Fruit fly (Drosophila melanogaster) whole organism, embryonic: ENCODE measurements around the gene CG32459.

Experiments used
- Abd-B ChIP-seq: fragments of 200-800 bp; sonication (Bioruptor generic); optimal IDR thresholded peaks from 2 replicates; lab custom pipeline; 2018; ENCODE audit warnings: missing biosample characterization, mild to moderate bottlenecking, missing genetic modification characterization, moderate library complexity
- Ada2b ChIP-seq: fragments of 200-800 bp; sonication (Bioruptor generic); IDR thresholded peaks from 2 replicates; pipeline ENCODE4 v1.3.6; 2022; ENCODE audit warnings: missing biosample characterization, missing genetic modification characterization
- Antp ChIP-seq: fragments of 200-800 bp; sonication (Bioruptor generic); optimal IDR thresholded peaks from 3 replicates; lab custom pipeline; 2016; ENCODE audit warnings: missing biosample characterization, missing genetic modification characterization
- Asciz ChIP-seq: fragments of 200-800 bp; sonication (Bioruptor generic); optimal IDR thresholded peaks from 2 replicates; lab custom pipeline; 2017; ENCODE audit warnings: missing biosample characterization, mild to moderate bottlenecking, missing genetic modification characterization, missing genetic modification reagents
- B-H1 ChIP-seq: fragments of 200-800 bp; sonication (Bioruptor generic); IDR thresholded peaks from 3 replicates; pipeline ENCODE4 v1.3.6; 2022; ENCODE audit warnings: missing biosample characterization, missing genetic modification characterization
- Bgb ChIP-seq: fragments of 200-800 bp; sonication (Bioruptor generic); IDR thresholded peaks from 2 replicates; pipeline ENCODE4 v1.3.6; 2022; ENCODE audit warnings: missing biosample characterization, missing genetic modification characterization; ENCODE audit not compliant: partially characterized antibody
- CG12155 ChIP-seq: fragments of 200-800 bp; sonication (Bioruptor generic); optimal IDR thresholded peaks from 3 replicates; lab custom pipeline; 2016; ENCODE audit warnings: missing biosample characterization, missing genetic modification characterization
- CG13894 ChIP-seq: fragments of 200-800 bp; sonication (Bioruptor generic); optimal IDR thresholded peaks from 3 replicates; lab custom pipeline; 2018; ENCODE audit warnings: missing biosample characterization, mild to moderate bottlenecking, missing genetic modification characterization, moderate library complexity
- CG14710 ChIP-seq: fragments of 200-800 bp; sonication (Bioruptor generic); optimal IDR thresholded peaks from 3 replicates; lab custom pipeline; 2019; ENCODE audit warnings: missing biosample characterization, mild to moderate bottlenecking, missing genetic modification characterization, moderate library complexity
- CG15011 ChIP-seq: fragments of 200-800 bp; sonication (Bioruptor generic); optimal IDR thresholded peaks from 3 replicates; lab custom pipeline; 2018; ENCODE audit warnings: missing biosample characterization, mild to moderate bottlenecking, missing genetic modification characterization
- CG1603 ChIP-seq: fragments of 200-800 bp; sonication (Bioruptor generic); optimal IDR thresholded peaks from 2 replicates; lab custom pipeline; 2019; ENCODE audit warnings: missing biosample characterization, mild to moderate bottlenecking, missing genetic modification characterization, moderate library complexity
- CG2889 ChIP-seq: fragments of 200-800 bp; sonication (Bioruptor generic); IDR thresholded peaks from 3 replicates; pipeline ENCODE4 v1.3.6; 2022; ENCODE audit warnings: missing biosample characterization, missing genetic modification characterization
- CG32767 ChIP-seq: fragments of 200-800 bp; sonication (Bioruptor generic); IDR thresholded peaks from 2 replicates; pipeline ENCODE4 v1.3.6; 2022; ENCODE audit warnings: missing biosample characterization, missing genetic modification characterization
- CG33213 ChIP-seq: fragments of 200-800 bp; sonication (Bioruptor generic); optimal IDR thresholded peaks from 3 replicates; lab custom pipeline; 2016; ENCODE audit warnings: missing biosample characterization, missing genetic modification characterization
- CG33557 ChIP-seq: fragments of 200-800 bp; sonication (Bioruptor generic); optimal IDR thresholded peaks from 2 replicates; lab custom pipeline; 2019; ENCODE audit warnings: missing biosample characterization, mild to moderate bottlenecking, missing genetic modification characterization, moderate library complexity
- CG34224 ChIP-seq: fragments of 200-800 bp; sonication (Bioruptor generic); IDR thresholded peaks from 3 replicates; pipeline ENCODE4 v1.3.6; 2022; ENCODE audit warnings: missing biosample characterization, missing genetic modification characterization; ENCODE audit not compliant: partially characterized antibody
- CG34376 ChIP-seq: fragments of 200-800 bp; sonication (Bioruptor generic); optimal IDR thresholded peaks from 2 replicates; lab custom pipeline; 2018; ENCODE audit warnings: missing biosample characterization, mild to moderate bottlenecking, missing genetic modification characterization
- CG6791 ChIP-seq: fragments of 200-800 bp; sonication (Bioruptor generic); IDR thresholded peaks from 3 replicates; pipeline ENCODE4 v1.3.6; 2022; ENCODE audit warnings: missing biosample characterization, missing genetic modification characterization; ENCODE audit not compliant: partially characterized antibody
- CG7786 ChIP-seq: fragments of 200-800 bp; sonication (Bioruptor generic); optimal IDR thresholded peaks from 2 replicates; lab custom pipeline; 2016; ENCODE audit warnings: missing biosample characterization, missing genetic modification characterization
- CG7839 ChIP-seq: fragments of 200-800 bp; sonication (Bioruptor generic); optimal IDR thresholded peaks from 3 replicates; lab custom pipeline; 2018; ENCODE audit warnings: missing biosample characterization, mild to moderate bottlenecking, missing genetic modification characterization, moderate library complexity
- CG9609 ChIP-seq: fragments of 200-800 bp; sonication (Bioruptor generic); optimal IDR thresholded peaks from 3 replicates; lab custom pipeline; 2016; ENCODE audit warnings: missing biosample characterization, missing genetic modification characterization
- Camta ChIP-seq: fragments of 200-800 bp; sonication (Bioruptor generic); optimal IDR thresholded peaks from 2 replicates; lab custom pipeline; 2016; ENCODE audit warnings: missing biosample characterization, missing genetic modification characterization
- CoRest ChIP-seq: fragments of 200-800 bp; sonication (Bioruptor generic); optimal IDR thresholded peaks from 3 replicates; lab custom pipeline; 2018; ENCODE audit warnings: missing biosample characterization, mild to moderate bottlenecking, missing genetic modification characterization, moderate library complexity
- Fer2 ChIP-seq: fragments of 200-800 bp; sonication (Bioruptor generic); optimal IDR thresholded peaks from 2 replicates; lab custom pipeline; 2018; ENCODE audit warnings: missing biosample characterization, mild to moderate bottlenecking, missing genetic modification characterization, moderate library complexity
- H15 ChIP-seq: fragments of 200-800 bp; sonication (Bioruptor generic); IDR thresholded peaks from 3 replicates; pipeline ENCODE4 v1.3.6; 2022; ENCODE audit warnings: missing biosample characterization, missing genetic modification characterization
- Mrtf ChIP-seq: fragments of 200-800 bp; sonication (Bioruptor generic); IDR thresholded peaks from 3 replicates; pipeline ENCODE4 v1.3.6; 2022; ENCODE audit warnings: missing biosample characterization, missing genetic modification characterization
- Neu2 ChIP-seq: fragments of 200-800 bp; sonication (Bioruptor generic); optimal IDR thresholded peaks from 3 replicates; lab custom pipeline; 2016; ENCODE audit warnings: missing biosample characterization, missing genetic modification characterization, borderline replicate concordance
- TFAM ChIP-seq: fragments of 200-800 bp; sonication (Bioruptor generic); optimal IDR thresholded peaks from 2 replicates; lab custom pipeline; 2017; ENCODE audit warnings: missing biosample characterization, missing genetic modification characterization, inconsistent platforms
- Taf1 ChIP-seq: fragments of 200-800 bp; sonication (Bioruptor generic); IDR thresholded peaks from 2 replicates; pipeline ENCODE4 v1.3.6; 2022; ENCODE audit warnings: missing biosample characterization, missing genetic modification characterization
- Tbp ChIP-seq: fragments of >200 bp; optimal IDR thresholded peaks from 2 replicates; lab custom pipeline; 2018; ENCODE audit warnings: missing biosample characterization, missing genetic modification characterization
- Vsx1 ChIP-seq: fragments of 200-800 bp; sonication (Bioruptor generic); optimal IDR thresholded peaks from 2 replicates; lab custom pipeline; 2017; ENCODE audit warnings: missing biosample characterization, mild to moderate bottlenecking, missing genetic modification characterization, missing genetic modification reagents
- YL-1 ChIP-seq: fragments of 200-800 bp; sonication (Bioruptor generic); optimal IDR thresholded peaks from 3 replicates; lab custom pipeline; 2017; ENCODE audit warnings: missing biosample characterization, mild to moderate bottlenecking, missing genetic modification characterization
- ato ChIP-seq: fragments of 200-800 bp; sonication (Bioruptor generic); IDR thresholded peaks from 2 replicates; pipeline ENCODE4 v1.3.6; 2022; ENCODE audit warnings: missing biosample characterization, missing genetic modification characterization; ENCODE audit not compliant: partially characterized antibody
- dmrt99B ChIP-seq: fragments of 200-800 bp; sonication (Bioruptor generic); optimal IDR thresholded peaks from 2 replicates; lab custom pipeline; 2018; ENCODE audit warnings: missing biosample characterization, mild to moderate bottlenecking, missing genetic modification characterization, moderate library complexity
- ems ChIP-seq: fragments of 200-800 bp; sonication (Bioruptor generic); optimal IDR thresholded peaks from 3 replicates; lab custom pipeline; 2016; ENCODE audit warnings: missing biosample characterization, missing genetic modification characterization
- fd3F ChIP-seq: fragments of 200-800 bp; sonication (Bioruptor generic); optimal IDR thresholded peaks from 2 replicates; lab custom pipeline; 2018; ENCODE audit warnings: missing biosample characterization, mild to moderate bottlenecking, missing genetic modification characterization, moderate library complexity
- fru ChIP-seq: fragments of >200 bp; optimal IDR thresholded peaks from 2 replicates; lab custom pipeline; 2017
- gcm2 ChIP-seq: fragments of 200-800 bp; sonication (Bioruptor generic); optimal IDR thresholded peaks from 2 replicates; lab custom pipeline; 2016; ENCODE audit warnings: missing biosample characterization, missing genetic modification characterization
- insv ChIP-seq, 2 experiments: fragments of 200-800 bp; sonication (Bioruptor generic); optimal IDR thresholded peaks; 3 replicates each; lab custom pipeline; 2016 to 2018; ENCODE audit warnings: missing biosample characterization in 2 of 2, missing genetic modification characterization in 2 of 2
- jing ChIP-seq: fragments of 200-800 bp; sonication (Bioruptor generic); optimal IDR thresholded peaks from 2 replicates; lab custom pipeline; 2018; ENCODE audit warnings: missing biosample characterization, mild to moderate bottlenecking, missing genetic modification characterization
- kay ChIP-seq: fragments of 200-800 bp; sonication (Bioruptor generic); optimal IDR thresholded peaks from 2 replicates; lab custom pipeline; 2016; ENCODE audit warnings: missing biosample characterization, missing genetic modification characterization
- org-1 ChIP-seq: fragments of 200-800 bp; sonication (Bioruptor generic); optimal IDR thresholded peaks from 2 replicates; lab custom pipeline; 2017; ENCODE audit warnings: missing biosample characterization, missing genetic modification characterization
- pfk ChIP-seq: fragments of 200-800 bp; sonication (Bioruptor generic); optimal IDR thresholded peaks from 2 replicates; lab custom pipeline; 2018; ENCODE audit warnings: missing biosample characterization, mild to moderate bottlenecking, missing genetic modification characterization, moderate library complexity
- run ChIP-seq: fragments of 200-800 bp; sonication (Bioruptor generic); optimal IDR thresholded peaks from 3 replicates; lab custom pipeline; 2018; ENCODE audit warnings: missing biosample characterization, mild to moderate bottlenecking, missing genetic modification characterization
- schlank ChIP-seq: fragments of 200-800 bp; sonication (Bioruptor generic); optimal IDR thresholded peaks from 2 replicates; lab custom pipeline; 2018; ENCODE audit warnings: missing biosample characterization, mild to moderate bottlenecking, missing genetic modification characterization
- seq ChIP-seq: fragments of 200-800 bp; sonication (Bioruptor generic); IDR thresholded peaks from 2 replicates; pipeline ENCODE4 v1.3.6; 2022; ENCODE audit warnings: missing biosample characterization, missing genetic modification characterization
- sisA ChIP-seq: fragments of 200-800 bp; sonication (Bioruptor generic); IDR thresholded peaks from 2 replicates; pipeline ENCODE4 v1.3.6; 2022; ENCODE audit warnings: missing biosample characterization, missing genetic modification characterization
- sna ChIP-seq: fragments of 200-800 bp; sonication (Bioruptor generic); IDR thresholded peaks from 2 replicates; pipeline ENCODE4 v1.3.6; 2022; ENCODE audit warnings: missing biosample characterization, missing genetic modification characterization; ENCODE audit not compliant: partially characterized antibody
- tgo ChIP-seq: fragments of 200-800 bp; sonication (Bioruptor generic); IDR thresholded peaks from 3 replicates; pipeline ENCODE4 v1.3.6; 2022; ENCODE audit warnings: missing biosample characterization, missing genetic modification characterization
- tin ChIP-seq: fragments of 200-800 bp; sonication (Bioruptor generic); optimal IDR thresholded peaks from 3 replicates; lab custom pipeline; 2016; ENCODE audit warnings: missing biosample characterization, missing genetic modification characterization
- ttk ChIP-seq: fragments of 200-800 bp; sonication (Bioruptor generic); IDR thresholded peaks from 2 replicates; pipeline ENCODE4 v2.1.2; 2022; ENCODE audit warnings: missing biosample characterization, missing genetic modification characterization

The CG32459 gene

dm6 chr3L:22847679-22848118, 8.2 kb downstream of the CG32459 start (continued):
- no peak for TF ChIP-seq org-1 (GFP tag; lab: Kevin White, UChicago)
- no peak for TF ChIP-seq TFAM
- no peak for TF ChIP-seq CG15011
- TF ChIP-seq tgo (GFP tag; lab: Robert Waterston, UW) = no peak
- no peak for TF ChIP-seq dmrt99B
- no peak for TF ChIP-seq Ada2b
- TF ChIP-seq YL-1 = no peak
- TF ChIP-seq CG12155 (GFP tag; lab: Kevin White, UChicago) = no peak
- no peak for TF ChIP-seq fd3F
- no peak for TF ChIP-seq seq (GFP tag; lab: Robert Waterston, UW)
- TF ChIP-seq Bgb (GFP tag; lab: Robert Waterston, UW) = peak; percentile 93
- no peak for TF ChIP-seq CG14710 (tag; lab: Kevin White, UChicago)
- no peak for TF ChIP-seq Antp (GFP tag; lab: Kevin White, UChicago)
- no peak for TF ChIP-seq Abd-B
- TF ChIP-seq CG1603 (tag; lab: Kevin White, UChicago) = no peak
- no peak for TF ChIP-seq Tbp (GFP tag; lab: Kevin White, UChicago)
- TF ChIP-seq CoRest (tag; lab: Kevin White, UChicago) = no peak
- TF ChIP-seq sna (GFP tag; lab: Robert Waterston, UW) = peak; percentile 81
- no peak for TF ChIP-seq Camta (GFP tag; lab: Kevin White, UChicago)
- TF ChIP-seq H15 (GFP tag; lab: Robert Waterston, UW) = no peak
- TF ChIP-seq CG2889 (GFP tag; lab: Robert Waterston, UW) = no peak
- TF ChIP-seq CG7786 = no peak
- TF ChIP-seq schlank (tag; lab: Kevin White, UChicago) = no peak
- TF ChIP-seq CG9609 (GFP tag; lab: Kevin White, UChicago) = no peak
- TF ChIP-seq jing (GFP tag; lab: Kevin White, UChicago) = no peak
- TF ChIP-seq CG32767 (GFP tag; lab: Robert Waterston, UW) = no peak
- no peak for TF ChIP-seq Neu2
- TF ChIP-seq CG7839 (tag; lab: Kevin White, UChicago) = no peak
- TF ChIP-seq Vsx1 (GFP tag; lab: Kevin White, UChicago) = no peak
- no peak for TF ChIP-seq insv (GFP tag; optimal IDR thresholded peaks at IDR 0.05; lab: Kevin White, UChicago)
- no peak for TF ChIP-seq CG33213 (GFP tag; lab: Kevin White, UChicago)
- no peak for TF ChIP-seq gcm2 (GFP tag; lab: Kevin White, UChicago)
- no peak for TF ChIP-seq Taf1 (GFP tag; lab: Robert Waterston, UW)
- no peak for TF ChIP-seq fru (lab: Kevin White, UChicago)
- peak; percentile 10; the same call in 1 of the 2 replicates for TF ChIP-seq ttk
- TF ChIP-seq sisA = no peak
- TF ChIP-seq CG34224 (GFP tag; lab: Robert Waterston, UW) = peak; percentile 70; the same call in 2 of the 3 replicates
- no peak for TF ChIP-seq pfk (GFP tag; lab: Kevin White, UChicago)
- TF ChIP-seq kay (GFP tag; lab: Kevin White, UChicago) = no peak
- TF ChIP-seq run (tag; lab: Kevin White, UChicago) = no peak
- TF ChIP-seq CG13894 (tag; lab: Kevin White, UChicago) = peak; percentile 8
- TF ChIP-seq Mrtf (GFP tag; lab: Robert Waterston, UW) = no peak
- no peak for TF ChIP-seq Asciz (GFP tag; lab: Kevin White, UChicago)
- TF ChIP-seq ato (GFP tag; lab: Robert Waterston, UW) = peak; percentile 94
- no peak for TF ChIP-seq Fer2
- no peak for TF ChIP-seq tin (GFP tag; lab: Kevin White, UChicago)
- TF ChIP-seq CG33557 (GFP tag; lab: Kevin White, UChicago) = no peak
- TF ChIP-seq ems = no peak
- TF ChIP-seq CG6791 (GFP tag; lab: Robert Waterston, UW) = peak; percentile 98
- no peak for TF ChIP-seq CG34376 (GFP tag; lab: Kevin White, UChicago)
- no peak; the same call in 2 of the 3 replicates for TF ChIP-seq B-H1
